Worm (Caenorhabditis elegans) whole organism, early embryonic: ENCODE results near the gene pat-4.

ENCODE experiments used
- B0310.2 ChIP-seq: sonication (generic microtip); optimal IDR thresholded peaks from 2 replicates; lab custom pipeline; 2016; ENCODE audit warnings: mild to moderate bottlenecking, missing genetic modification characterization, missing compliant biosample characterization
- F13C5.2 ChIP-seq: sonication (generic microtip); optimal IDR thresholded peaks from 2 replicates; lab custom pipeline; 2017; ENCODE audit warnings: mild to moderate bottlenecking, missing genetic modification characterization, inconsistent platforms, missing compliant biosample characterization
- aly-1 ChIP-seq: sonication (generic microtip); optimal IDR thresholded peaks from 2 replicates; lab custom pipeline; 2016; ENCODE audit warnings: missing genetic modification characterization, missing compliant biosample characterization
- ama-1 ChIP-seq: fragments of 150-350 bp; optimal IDR thresholded peaks from 2 replicates; lab custom pipeline; 2014
- ceh-13 ChIP-seq: fragments of 200-800 bp; sonication (Bioruptor generic); optimal IDR thresholded peaks from 2 replicates; lab custom pipeline; 2018; ENCODE audit warnings: mild to moderate bottlenecking, missing genetic modification characterization, missing compliant biosample characterization
- ceh-36 ChIP-seq: sonication (generic microtip); optimal IDR thresholded peaks from 2 replicates; lab custom pipeline; 2016; ENCODE audit warnings: missing genetic modification characterization, inconsistent platforms, missing compliant biosample characterization
- ets-7 ChIP-seq: sonication (generic microtip); optimal IDR thresholded peaks from 2 replicates; lab custom pipeline; 2016; ENCODE audit warnings: missing genotype, missing genetic modification characterization, missing compliant biosample characterization
- flt-1 ChIP-seq: fragments of 200-800 bp; sonication (Bioruptor generic); IDR thresholded peaks from 2 replicates; pipeline ENCODE4 v1.3.6; 2022; ENCODE audit warnings: missing genetic modification characterization, missing compliant biosample characterization
- hmbx-1 ChIP-seq: sonication (generic microtip); optimal IDR thresholded peaks from 2 replicates; lab custom pipeline; 2016; ENCODE audit warnings: mild to moderate bottlenecking, missing genetic modification characterization, missing compliant biosample characterization
- hmg-4 ChIP-seq: fragments of 200-800 bp; sonication (Bioruptor generic); optimal IDR thresholded peaks from 2 replicates; lab custom pipeline; 2018; ENCODE audit warnings: mild to moderate bottlenecking, missing genetic modification characterization, missing compliant biosample characterization
- hnd-1 ChIP-seq: sonication (generic microtip); optimal IDR thresholded peaks from 2 replicates; lab custom pipeline; 2016; ENCODE audit warnings: missing genetic modification characterization, missing compliant biosample characterization
- pes-1 ChIP-seq: fragments of 200-800 bp; sonication (Bioruptor generic); IDR thresholded peaks from 2 replicates; pipeline ENCODE4 v1.3.6; 2022; ENCODE audit warnings: missing genetic modification reagents, missing genetic modification characterization, missing compliant biosample characterization
- scrt-1 ChIP-seq: fragments of 200-800 bp; sonication (Bioruptor generic); IDR thresholded peaks from 2 replicates; pipeline ENCODE4 v1.3.6; 2022; ENCODE audit warnings: missing genetic modification characterization, missing compliant biosample characterization
- sea-1 ChIP-seq: fragments of 200-800 bp; sonication (Bioruptor generic); conservative IDR thresholded peaks from 2 replicates; pipeline ENCODE4 v1.3.6; 2022; ENCODE audit warnings: missing genetic modification characterization, missing compliant biosample characterization
- tbx-11 ChIP-seq: fragments of 200-800 bp; sonication (Bioruptor generic); IDR thresholded peaks from 2 replicates; pipeline ENCODE4 v1.3.6; 2022; ENCODE audit warnings: missing genetic modification characterization, missing compliant biosample characterization
- tbx-37 ChIP-seq: fragments of 200-800 bp; sonication (Bioruptor generic); conservative IDR thresholded peaks from 2 replicates; pipeline ENCODE4 v1.3.6; 2022; ENCODE audit warnings: missing genetic modification reagents, missing genetic modification characterization, missing compliant biosample characterization
- tra-4 ChIP-seq: sonication (generic microtip); optimal IDR thresholded peaks from 2 replicates; lab custom pipeline; 2017; ENCODE audit warnings: missing genetic modification characterization, missing compliant biosample characterization

Gene pat-4

DNA sequence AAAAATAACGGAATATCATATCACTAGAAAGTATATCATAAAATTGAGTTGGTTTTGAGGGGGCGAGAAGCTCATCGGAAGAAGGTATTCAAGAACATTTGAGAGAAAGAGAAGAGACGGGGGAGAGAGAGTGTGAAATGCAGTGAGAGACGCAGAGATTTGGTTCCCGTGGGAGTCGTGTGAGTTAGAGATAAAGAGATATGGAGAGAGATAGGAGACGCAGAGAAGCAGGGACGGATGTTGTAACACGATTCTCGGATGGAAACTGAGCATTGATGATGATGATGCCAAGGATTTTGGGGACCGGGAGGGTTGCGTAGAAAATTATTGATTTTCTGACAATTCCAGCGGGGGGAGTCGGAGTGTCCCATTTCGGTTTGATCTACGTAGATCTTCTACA lies 1.6 kb upstream of the pat-4 start:
- TF ChIP-seq aly-1 (tag; lab: Kevin White, UChicago) (no peak), F13C5.2 (tag; lab: Kevin White, UChicago) (no peak), scrt-1 (GFP tag; lab: Robert Waterston, UW) (no peak), ceh-13 (GFP tag; lab: Kevin White, UChicago) (no peak), pes-1 (no peak), flt-1 (GFP tag; lab: Robert Waterston, UW) (no peak)

DNA sequence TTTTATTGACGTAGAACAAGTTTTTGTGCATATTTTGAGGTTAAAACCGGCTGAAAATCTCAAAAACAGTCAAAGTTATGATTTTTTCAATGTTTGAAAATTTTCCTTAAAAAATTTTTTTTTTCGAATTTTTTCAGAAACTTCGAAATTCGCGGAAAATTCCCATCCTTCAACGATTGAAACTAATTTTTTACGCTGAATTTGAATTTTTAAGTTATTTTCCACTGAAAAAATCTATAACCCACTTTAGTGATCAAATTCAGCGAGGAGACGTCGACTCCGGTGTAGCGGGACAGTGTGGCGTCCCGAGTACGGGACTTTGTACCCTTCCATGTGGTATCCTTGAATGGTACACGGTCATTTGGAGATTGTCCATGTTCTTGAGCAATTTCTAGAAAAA lies 2.4 kb downstream of the pat-4 start:
- TF ChIP-seq B0310.2 (tag; lab: Kevin White, UChicago): no peak
- no peak for TF ChIP-seq flt-1 (GFP tag; lab: Robert Waterston, UW)
- no peak for TF ChIP-seq tbx-11 (GFP tag; lab: Robert Waterston, UW)
- TF ChIP-seq scrt-1 (GFP tag; lab: Robert Waterston, UW): no peak
- no peak for TF ChIP-seq tbx-37 (GFP tag; lab: Robert Waterston, UW)
- no peak for TF ChIP-seq ama-1 (lab: Kevin White, UChicago)
- TF ChIP-seq ets-7: no peak
- no peak for TF ChIP-seq ceh-36 (tag; lab: Kevin White, UChicago)
- TF ChIP-seq ceh-13 (GFP tag; lab: Kevin White, UChicago): no peak
- no peak for TF ChIP-seq pes-1

DNA sequence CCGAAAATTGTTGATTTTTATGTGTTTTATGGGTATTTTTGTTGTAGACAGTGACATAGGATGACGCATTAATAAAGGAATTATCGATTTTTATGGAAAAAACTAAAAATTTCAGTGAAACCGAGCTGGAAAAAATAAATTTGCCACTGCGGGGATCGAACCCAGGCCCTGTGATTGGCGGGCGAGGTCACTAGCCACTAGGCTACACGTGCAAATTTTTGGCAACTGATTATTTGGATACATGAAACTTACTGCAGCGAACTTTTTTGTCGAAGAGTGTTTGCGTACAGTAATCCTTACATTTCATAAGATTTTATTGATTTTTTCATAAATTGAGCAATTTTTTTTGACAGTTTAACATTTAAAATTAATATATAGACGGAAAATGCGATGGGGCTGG lies 5.5 kb downstream of the pat-4 start:
- TF ChIP-seq ama-1 (lab: Kevin White, UChicago): peak; percentile 4
- no peak for TF ChIP-seq hmg-4 (GFP tag; lab: Kevin White, UChicago)
- TF ChIP-seq tra-4 (tag; lab: Kevin White, UChicago): peak; percentile 44
- TF ChIP-seq aly-1 (tag; lab: Kevin White, UChicago): no peak
- TF ChIP-seq ceh-36 (tag; lab: Kevin White, UChicago): peak; percentile 66
- TF ChIP-seq ets-7: no peak
- TF ChIP-seq hnd-1: no peak
- TF ChIP-seq ceh-13 (GFP tag; lab: Kevin White, UChicago): no peak
- no peak for TF ChIP-seq tbx-11 (GFP tag; lab: Robert Waterston, UW)
- peak; percentile 12 for TF ChIP-seq hmbx-1 (tag; lab: Kevin White, UChicago)
- TF ChIP-seq pes-1: peak; percentile 76
- TF ChIP-seq F13C5.2 (tag; lab: Kevin White, UChicago): peak; percentile 52
- TF ChIP-seq tbx-37 (GFP tag; lab: Robert Waterston, UW): no peak
- TF ChIP-seq B0310.2 (tag; lab: Kevin White, UChicago): no peak
- TF ChIP-seq scrt-1 (GFP tag; lab: Robert Waterston, UW): no peak
- peak; percentile 67 for TF ChIP-seq flt-1 (GFP tag; lab: Robert Waterston, UW)
- peak; percentile 76 for TF ChIP-seq sea-1

DNA sequence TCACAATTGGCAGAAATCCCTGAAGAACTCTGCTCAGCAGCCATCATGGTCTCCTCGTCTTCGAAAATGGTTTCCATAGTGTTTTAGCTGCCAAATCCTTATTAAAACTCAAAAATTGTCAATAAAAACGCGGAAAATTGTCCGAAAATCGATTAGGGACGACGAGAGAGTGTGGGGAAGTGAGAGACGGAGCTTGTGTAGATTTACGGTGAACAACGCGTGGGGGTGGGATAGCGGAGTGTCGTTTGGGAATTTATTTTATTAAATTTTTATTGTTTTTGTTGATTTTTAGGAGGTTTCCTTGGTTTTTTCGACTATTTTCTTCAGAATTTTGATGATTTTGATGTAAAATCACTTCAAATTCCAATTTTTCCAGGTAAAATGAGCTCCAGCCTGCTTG lies 7.4 kb downstream of the pat-4 start, which contains the start of the genes F54C4.4 and mrpl-40:
TSS of gene F54C4.4 (minus strand) at position 199 of the 400 bp plus-strand sequence.
TSS of gene mrpl-40 (plus strand) at position 377 of the 400 bp plus-strand sequence.
- TF ChIP-seq F13C5.2 (tag; lab: Kevin White, UChicago) (peak; percentile 33), flt-1 (GFP tag; lab: Robert Waterston, UW) (0 out of 2 replicates have a peak, but pooled peaks have one; percentile 27), sea-1 (no peak), ets-7 (no peak), tbx-37 (GFP tag; lab: Robert Waterston, UW) (0 out of 2 replicates have a peak, but pooled peaks have one; percentile 15)

DNA sequence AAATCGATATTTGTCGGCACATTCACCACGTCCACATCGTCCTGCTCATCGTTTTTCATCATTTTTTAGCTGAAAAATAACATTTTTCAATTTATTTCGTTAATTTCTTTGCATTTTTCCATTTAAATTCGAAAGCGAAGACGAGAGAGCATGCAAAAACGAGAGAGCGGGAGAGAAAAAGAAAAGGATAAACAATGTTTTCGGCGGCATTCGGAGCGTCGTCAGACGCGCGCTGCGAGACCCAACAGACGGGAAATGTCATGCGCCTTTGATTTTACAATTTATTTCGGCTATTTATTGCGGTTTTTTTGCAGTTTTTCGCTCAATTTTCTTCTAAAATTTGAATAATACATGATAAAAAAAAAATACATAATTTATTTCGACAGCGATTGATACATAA lies 8.3 kb downstream of the pat-4 start, which contains the start of gene attf-3:
TSS of gene attf-3 (minus strand) at position 69 of the 400 bp plus-strand sequence.
- no peak for TF ChIP-seq hmg-4 (GFP tag; lab: Kevin White, UChicago)
- TF ChIP-seq ceh-36 (tag; lab: Kevin White, UChicago): no peak
- TF ChIP-seq F13C5.2 (tag; lab: Kevin White, UChicago): peak; percentile 66
- TF ChIP-seq pes-1: no peak

DNA sequence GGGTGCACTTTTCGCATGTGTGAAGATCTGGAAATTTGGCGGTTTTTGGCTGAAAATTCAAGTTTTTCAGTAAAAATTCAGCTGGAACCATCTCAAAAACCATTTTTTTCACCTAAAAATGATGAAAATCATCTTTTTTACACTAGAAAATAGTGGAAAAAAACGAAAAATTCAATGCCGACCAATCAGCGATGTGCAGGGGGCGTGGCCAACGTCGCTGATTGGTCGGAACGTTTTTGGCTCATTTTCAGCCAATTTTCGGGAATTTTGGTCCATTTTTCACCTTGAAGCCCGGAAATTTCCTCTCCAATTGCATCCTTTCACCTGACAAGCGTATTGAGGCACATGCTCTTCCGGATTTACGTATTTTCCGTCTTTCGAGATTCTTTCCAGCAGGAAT lies 10.2 kb downstream of the pat-4 start:
- TF ChIP-seq pes-1 (no peak), scrt-1 (GFP tag; lab: Robert Waterston, UW) (no peak)

DNA sequence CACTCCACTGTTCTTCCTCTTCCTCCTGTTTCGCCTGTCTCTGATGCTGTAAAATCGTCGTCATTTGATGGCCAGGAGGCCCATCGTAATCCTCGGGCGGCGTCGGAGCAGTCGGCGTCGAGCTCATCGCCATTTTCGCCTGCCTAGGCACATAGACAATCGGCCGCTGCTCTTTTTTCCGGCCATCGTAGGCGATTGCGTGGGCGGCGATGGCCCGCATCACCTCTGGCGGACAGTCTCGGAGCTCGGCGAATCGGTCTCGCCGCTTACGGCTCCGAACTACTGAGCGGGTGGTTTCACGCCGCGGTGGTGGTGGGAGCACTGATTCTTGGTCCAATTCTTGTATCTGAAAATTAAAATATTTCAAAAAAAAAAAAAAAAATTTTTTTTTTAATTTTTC lies 22.5 kb downstream of the pat-4 start:
- TF ChIP-seq B0310.2 (tag; lab: Kevin White, UChicago) (no peak), flt-1 (GFP tag; lab: Robert Waterston, UW) (no peak), aly-1 (tag; lab: Kevin White, UChicago) (no peak), hmbx-1 (tag; lab: Kevin White, UChicago) (no peak), tbx-11 (GFP tag; lab: Robert Waterston, UW) (no peak), F13C5.2 (tag; lab: Kevin White, UChicago) (no peak), ama-1 (lab: Kevin White, UChicago) (no peak), scrt-1 (GFP tag; lab: Robert Waterston, UW) (no peak), ceh-36 (tag; lab: Kevin White, UChicago) (no peak)

DNA sequence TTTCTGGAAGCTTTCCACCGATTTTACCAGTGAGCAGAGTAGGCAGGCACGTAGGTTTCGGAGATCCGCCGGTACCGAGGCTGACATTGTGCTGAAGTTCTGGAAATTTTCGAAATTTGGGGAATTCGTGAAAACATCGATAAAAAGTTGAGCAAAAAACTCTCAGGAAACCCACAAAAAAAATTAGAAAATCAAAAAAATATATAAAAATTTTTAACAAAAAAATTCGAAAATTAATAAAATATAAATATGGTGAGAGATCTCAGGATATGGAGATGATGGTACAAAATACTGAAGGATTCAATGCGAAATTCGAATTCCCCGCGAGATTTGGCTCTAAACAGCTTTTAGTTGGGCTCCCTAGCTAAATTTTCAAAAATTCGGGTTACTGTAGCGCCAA lies 25.0 kb downstream of the pat-4 start, which contains the start of gene spt-4:
TSS of gene spt-4 (minus strand) at position 101 of the 400 bp plus-strand sequence.
- TF ChIP-seq tbx-37 (GFP tag; lab: Robert Waterston, UW) (no peak), tbx-11 (GFP tag; lab: Robert Waterston, UW) (no peak), pes-1 (no peak), hmbx-1 (tag; lab: Kevin White, UChicago) (no peak), B0310.2 (tag; lab: Kevin White, UChicago) (no peak), ceh-36 (tag; lab: Kevin White, UChicago) (no peak), ets-7 (no peak), tra-4 (tag; lab: Kevin White, UChicago) (no peak), aly-1 (tag; lab: Kevin White, UChicago) (no peak), ama-1 (lab: Kevin White, UChicago) (no peak), sea-1 (no peak), flt-1 (GFP tag; lab: Robert Waterston, UW) (no peak), ceh-13 (GFP tag; lab: Kevin White, UChicago) (no peak), scrt-1 (GFP tag; lab: Robert Waterston, UW) (no peak), hmg-4 (GFP tag; lab: Kevin White, UChicago) (no peak), hnd-1 (no peak), F13C5.2 (tag; lab: Kevin White, UChicago) (no peak)
